Worm (Caenorhabditis elegans) whole organism, L1 larva: ENCODE measurements around the gene C15C7.4.
A peak's percentile ranks its signal among the peaks of the same experiment; 100 is the strongest.

Experiments
- C04F5.9 ChIP-seq: sonication (generic microtip); optimal IDR thresholded peaks from 2 replicates; lab custom pipeline; 2016; ENCODE audit warnings: missing genetic modification characterization, missing compliant biosample characterization
- C34B4.2 ChIP-seq: sonication (generic microtip); optimal IDR thresholded peaks from 2 replicates; lab custom pipeline; 2017; ENCODE audit warnings: mild to moderate bottlenecking, missing genetic modification characterization, missing compliant biosample characterization
- F16B12.6 ChIP-seq: fragments of 150-350 bp; optimal IDR thresholded peaks from 2 replicates; lab custom pipeline; 2014; ENCODE audit warnings: missing biosample characterization, missing genetic modification characterization
- alr-1 ChIP-seq: fragments of 200-800 bp; sonication (Bioruptor generic); optimal IDR thresholded peaks from 2 replicates; lab custom pipeline; 2018; ENCODE audit warnings: borderline replicate concordance, mild to moderate bottlenecking, missing genetic modification characterization, missing compliant biosample characterization
- blmp-1 ChIP-seq: fragments of 150-350 bp; optimal IDR thresholded peaks from 2 replicates; lab custom pipeline; 2014; ENCODE audit warnings: missing biosample characterization, missing genetic modification characterization
- ceh-88 ChIP-seq: fragments of 200-800 bp; sonication (Bioruptor generic); IDR thresholded peaks from 2 replicates; pipeline ENCODE4 v1.3.6; 2022; ENCODE audit warnings: missing genetic modification characterization, missing compliant biosample characterization
- ces-1 ChIP-seq: fragments of 150-350 bp; optimal IDR thresholded peaks from 2 replicates; lab custom pipeline; 2014; ENCODE audit warnings: missing biosample characterization, missing genetic modification reagents, missing genetic modification characterization
- dpl-1 ChIP-seq, 3 experiments: fragments of 150-350 bp in 2 of 3; sonication (generic microtip) in 1 of 3; optimal IDR thresholded peaks; 2 replicates each; lab custom pipeline; 2014 to 2017; ENCODE audit warnings: missing biosample characterization in 3 of 3, missing genetic modification characterization in 3 of 3, missing genetic modification reagents in 3 of 3
- dsc-1 ChIP-seq: sonication (generic microtip); optimal IDR thresholded peaks from 2 replicates; lab custom pipeline; 2016; ENCODE audit warnings: mild to moderate bottlenecking, missing genetic modification characterization, missing compliant biosample characterization
- efl-1 ChIP-seq, 4 experiments: fragments of 150-350 bp; optimal IDR thresholded peaks in 3 of 4; peaks in 1 of 4; 1 replicate in 1 of 4; 2 replicates in 3 of 4; lab custom pipeline; 2014; ENCODE audit warnings: missing biosample characterization in 2 of 4, missing genetic modification characterization in 2 of 4, missing genetic modification reagents in 2 of 4
- efl-3 ChIP-seq: fragments of 200-800 bp; sonication (Bioruptor generic); optimal IDR thresholded peaks from 2 replicates; lab custom pipeline; 2018; ENCODE audit warnings: mild to moderate bottlenecking, missing genetic modification characterization, missing compliant biosample characterization
- elt-2 ChIP-seq: sonication (generic microtip); optimal IDR thresholded peaks from 2 replicates; lab custom pipeline; 2016; ENCODE audit warnings: missing genetic modification characterization, mild to moderate bottlenecking, inconsistent platforms, missing compliant biosample characterization, missing genetic modification reagents
- elt-3 ChIP-seq, 6 experiments: fragments of 150-350 bp in 1 of 6; sonication (generic microtip); optimal IDR thresholded peaks; 2 replicates each; lab custom pipeline; 2017 to 2018; ENCODE audit warnings: missing biosample characterization in 6 of 6, missing genetic modification characterization in 6 of 6, inconsistent platforms in 1 of 6
- fkh-10 ChIP-seq: sonication (generic microtip); optimal IDR thresholded peaks from 2 replicates; lab custom pipeline; 2017; ENCODE audit warnings: missing biosample characterization, missing genetic modification reagents, missing genetic modification characterization
- fos-1 ChIP-seq: fragments of 150-350 bp; optimal IDR thresholded peaks from 2 replicates; lab custom pipeline; 2014; ENCODE audit warnings: missing biosample characterization, missing genetic modification characterization
- grh-1 ChIP-seq: fragments of 200-800 bp; sonication (Bioruptor generic); IDR thresholded peaks from 2 replicates; pipeline ENCODE4 v1.3.6; 2022; ENCODE audit warnings: missing genetic modification reagents, missing genetic modification characterization, missing compliant biosample characterization
- hlh-17 ChIP-seq: fragments of 200-800 bp; sonication (Bioruptor generic); optimal IDR thresholded peaks from 2 replicates; lab custom pipeline; 2018; ENCODE audit warnings: missing genetic modification characterization, mild to moderate bottlenecking, missing compliant biosample characterization, moderate library complexity, borderline replicate concordance
- hlh-4 ChIP-seq: sonication (generic microtip); optimal IDR thresholded peaks from 2 replicates; lab custom pipeline; 2016; ENCODE audit warnings: mild to moderate bottlenecking, missing genetic modification characterization, missing compliant biosample characterization
- hpl-2 ChIP-seq: fragments of 150-350 bp; optimal IDR thresholded peaks from 2 replicates; lab custom pipeline; 2014; ENCODE audit warnings: missing biosample characterization, missing genetic modification reagents, missing genetic modification characterization
- irx-1 ChIP-seq: sonication (generic microtip); optimal IDR thresholded peaks from 2 replicates; lab custom pipeline; 2016; ENCODE audit warnings: missing genetic modification characterization, missing compliant biosample characterization
- isw-1 ChIP-seq: fragments of 200-800 bp; sonication (Bioruptor generic); IDR thresholded peaks from 2 replicates; pipeline ENCODE4 v1.3.6; 2022; ENCODE audit warnings: missing genetic modification characterization, missing compliant biosample characterization
- lin-13 ChIP-seq: fragments of 150-350 bp; optimal IDR thresholded peaks from 2 replicates; lab custom pipeline; 2014; ENCODE audit warnings: missing biosample characterization, missing genetic modification reagents, missing genetic modification characterization
- lin-14 ChIP-seq: fragments of 200-800 bp; sonication (Bioruptor generic); optimal IDR thresholded peaks from 2 replicates; lab custom pipeline; 2018; ENCODE audit warnings: mild to moderate bottlenecking, missing genetic modification characterization, moderate library complexity, missing compliant biosample characterization
- lin-15B ChIP-seq: fragments of 150-350 bp; sonication (generic microtip); optimal IDR thresholded peaks from 3 replicates; lab custom pipeline; 2014; ENCODE audit warnings: missing biosample characterization, missing genetic modification characterization
- lin-39 ChIP-seq: fragments of 150-350 bp; optimal IDR thresholded peaks from 2 replicates; lab custom pipeline; 2014; ENCODE audit warnings: missing biosample characterization, missing genetic modification reagents, missing genetic modification characterization
- lir-3 ChIP-seq: sonication (generic microtip); optimal IDR thresholded peaks from 2 replicates; lab custom pipeline; 2016; ENCODE audit warnings: mild to moderate bottlenecking, missing genetic modification characterization, moderate library complexity, missing compliant biosample characterization; ENCODE audit not compliant: poor library complexity
- mab-9 ChIP-seq: fragments of 200-800 bp; sonication (Bioruptor generic); IDR thresholded peaks from 2 replicates; pipeline ENCODE4 v1.3.6; 2022; ENCODE audit warnings: missing genetic modification reagents, missing genetic modification characterization, missing compliant biosample characterization
- mdl-1 ChIP-seq, 2 experiments: fragments of 150-350 bp; optimal IDR thresholded peaks; 2 replicates each; lab custom pipeline; 2014 to 2017; ENCODE audit warnings: missing biosample characterization in 2 of 2, missing genetic modification characterization in 2 of 2, inconsistent platforms in 1 of 2
- mef-2 ChIP-seq: fragments of 150-350 bp; optimal IDR thresholded peaks from 2 replicates; lab custom pipeline; 2014; ENCODE audit warnings: missing biosample characterization, missing genetic modification characterization
- mep-1 ChIP-seq: fragments of 150-350 bp; optimal IDR thresholded peaks from 2 replicates; lab custom pipeline; 2014; ENCODE audit warnings: missing biosample characterization, missing genetic modification characterization
- nhr-11 ChIP-seq: fragments of 150-350 bp; optimal IDR thresholded peaks from 2 replicates; lab custom pipeline; 2014; ENCODE audit warnings: missing biosample characterization, missing genetic modification characterization
- nhr-20 ChIP-seq: sonication (generic microtip); optimal IDR thresholded peaks from 2 replicates; lab custom pipeline; 2016; ENCODE audit warnings: mild to moderate bottlenecking, missing genetic modification characterization, missing compliant biosample characterization
- nhr-237 ChIP-seq: fragments of 150-350 bp; optimal IDR thresholded peaks from 2 replicates; lab custom pipeline; 2014; ENCODE audit warnings: missing biosample characterization, missing genetic modification characterization
- nhr-28 ChIP-seq: fragments of 150-350 bp; optimal IDR thresholded peaks from 2 replicates; lab custom pipeline; 2014; ENCODE audit warnings: missing biosample characterization, missing genetic modification characterization
- nhr-77 ChIP-seq: fragments of 150-350 bp; optimal IDR thresholded peaks from 2 replicates; lab custom pipeline; 2014; ENCODE audit warnings: missing biosample characterization, missing genetic modification characterization
- nhr-85 ChIP-seq: sonication (generic microtip); peaks from one replicate; lab custom pipeline; 2016; ENCODE audit warnings: missing genetic modification characterization, inconsistent platforms, missing compliant biosample characterization
- rnt-1 ChIP-seq: sonication (generic microtip); optimal IDR thresholded peaks from 2 replicates; lab custom pipeline; 2016; ENCODE audit warnings: mild to moderate bottlenecking, missing genetic modification characterization, moderate library complexity, missing compliant biosample characterization
- snpc-4 ChIP-seq: fragments of 150-350 bp; optimal IDR thresholded peaks from 2 replicates; lab custom pipeline; 2014; ENCODE audit warnings: missing biosample characterization, missing genetic modification characterization
- snu-23 ChIP-seq: sonication (generic microtip); optimal IDR thresholded peaks from 2 replicates; lab custom pipeline; 2016; ENCODE audit warnings: missing genetic modification characterization, missing compliant biosample characterization
- sox-4 ChIP-seq: sonication (generic microtip); optimal IDR thresholded peaks from 2 replicates; lab custom pipeline; 2016; ENCODE audit warnings: missing genetic modification characterization, missing compliant biosample characterization
- sptf-1 ChIP-seq: fragments of 150-350 bp; optimal IDR thresholded peaks from 2 replicates; lab custom pipeline; 2014; ENCODE audit warnings: missing biosample characterization, missing genetic modification characterization
- swsn-7 ChIP-seq: sonication (generic microtip); optimal IDR thresholded peaks from 2 replicates; lab custom pipeline; 2016; ENCODE audit warnings: missing genetic modification characterization, missing compliant biosample characterization
- tbx-2 ChIP-seq: sonication (generic microtip); optimal IDR thresholded peaks from 2 replicates; lab custom pipeline; 2016; ENCODE audit warnings: missing genetic modification characterization, missing compliant biosample characterization
- tlp-1 ChIP-seq: fragments of 150-350 bp; optimal IDR thresholded peaks from 2 replicates; lab custom pipeline; 2014; ENCODE audit warnings: missing biosample characterization, missing genetic modification characterization
- unc-130 ChIP-seq: fragments of 150-350 bp; optimal IDR thresholded peaks from 2 replicates; lab custom pipeline; 2017; ENCODE audit warnings: missing biosample characterization, missing genetic modification characterization, inconsistent platforms
- unc-86 ChIP-seq: sonication (generic microtip); optimal IDR thresholded peaks from 2 replicates; lab custom pipeline; 2016; ENCODE audit warnings: missing genetic modification characterization, missing compliant biosample characterization
- xbp-1 ChIP-seq: sonication (generic microtip); optimal IDR thresholded peaks from 2 replicates; lab custom pipeline; 2016; ENCODE audit warnings: missing genetic modification characterization, missing compliant biosample characterization
- zag-1 ChIP-seq: fragments of 150-350 bp; optimal IDR thresholded peaks from 2 replicates; lab custom pipeline; 2014; ENCODE audit warnings: missing biosample characterization, missing genetic modification characterization
- zip-4 ChIP-seq: fragments of 200-800 bp; sonication (Bioruptor generic); optimal IDR thresholded peaks from 2 replicates; lab custom pipeline; 2018; ENCODE audit warnings: mild to moderate bottlenecking, missing genetic modification characterization, moderate library complexity, missing compliant biosample characterization
- ztf-11 ChIP-seq, 2 experiments: sonication (generic microtip); optimal IDR thresholded peaks; 2 replicates each; lab custom pipeline; 2016 to 2017; ENCODE audit warnings: missing genetic modification characterization in 2 of 2, missing biosample characterization in 1 of 2, missing compliant biosample characterization in 1 of 2

Gene C15C7.4

DNA sequence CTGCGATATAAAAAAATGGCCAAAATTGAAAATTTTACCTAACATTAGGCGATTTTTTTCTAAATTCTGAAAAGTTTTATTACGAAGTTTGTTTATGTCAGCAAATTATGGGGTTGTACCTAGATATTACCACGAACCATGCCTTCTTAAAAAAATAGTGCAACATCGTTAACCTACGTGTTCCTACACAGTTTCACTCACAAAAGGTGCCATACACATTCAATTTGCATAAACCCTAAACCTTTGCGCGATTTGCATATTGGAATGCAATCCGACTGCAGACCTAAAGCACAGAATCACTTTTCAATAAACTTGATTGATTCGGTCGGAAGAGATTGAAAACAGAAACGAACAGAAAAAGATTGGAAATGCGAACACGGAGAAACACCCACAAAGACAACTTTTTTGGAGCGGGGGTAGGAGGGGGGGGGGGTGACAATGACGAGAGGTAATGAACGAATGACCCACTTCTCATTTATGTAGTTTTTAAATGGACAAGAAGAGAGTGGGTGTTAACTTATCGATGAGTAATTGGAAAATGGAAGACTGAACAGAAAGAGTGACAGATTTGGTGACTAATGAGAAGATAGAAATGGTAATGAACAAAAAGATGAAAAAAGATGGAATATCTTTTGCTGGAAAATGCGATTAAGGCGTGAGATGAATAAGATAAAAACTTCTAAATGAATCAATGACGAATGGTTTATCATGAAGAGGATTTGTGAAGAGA, 10.9 kb downstream of the C15C7.4 start:
- TF ChIP-seq rnt-1 (tag; lab: Kevin White, UChicago), result no peak
- TF ChIP-seq F16B12.6, result no peak
- no peak for TF ChIP-seq lin-15B (tag; lab: Kevin White, UChicago)
- no peak for TF ChIP-seq C04F5.9 (tag; lab: Kevin White, UChicago)
- no peak for TF ChIP-seq unc-86 (tag; lab: Kevin White, UChicago)
- TF ChIP-seq nhr-85 (tag; lab: Kevin White, UChicago), result peak; percentile 62
- TF ChIP-seq nhr-237, result no peak
- TF ChIP-seq blmp-1, result peak; percentile 17
- no peak for TF ChIP-seq unc-130 (tag; lab: Kevin White, UChicago)
- TF ChIP-seq mep-1 (tag; lab: Kevin White, UChicago), result peak; percentile 37

DNA sequence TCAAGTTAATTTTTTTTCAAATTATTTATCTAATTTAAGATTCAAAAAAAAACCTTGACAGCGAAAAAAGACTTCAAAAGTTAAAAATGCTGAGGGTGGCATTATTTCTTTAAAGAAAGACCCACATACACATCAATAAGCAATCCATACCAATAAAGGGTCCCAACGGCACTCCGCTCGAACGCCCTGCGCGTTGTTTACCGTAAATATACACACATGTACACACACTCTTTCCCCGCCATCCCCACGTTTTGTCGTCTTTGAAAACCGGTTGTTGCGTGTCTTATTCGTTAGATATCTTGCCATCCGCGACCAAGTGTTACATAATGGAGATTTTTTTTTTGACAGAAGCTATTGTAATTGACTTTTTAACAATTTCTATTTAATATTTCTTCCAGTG, 14.2 kb downstream of the C15C7.4 start, which contains the start of gene gcc-1:
Gene gcc-1 (plus strand): TSS at position 399 of the 400 bp plus-strand sequence.
- no peak for TF ChIP-seq F16B12.6
- TF ChIP-seq alr-1 (tag; lab: Kevin White, UChicago), result no peak
- no peak for TF ChIP-seq elt-2 (tag; lab: Kevin White, UChicago)
- peak; percentile 3 for TF ChIP-seq irx-1 (tag; lab: Kevin White, UChicago)
- TF ChIP-seq dsc-1 (tag; lab: Kevin White, UChicago), result peak; percentile 10
- no peak for TF ChIP-seq tlp-1
- peak; percentile 55 for TF ChIP-seq snu-23 (GFP tag; lab: Kevin White, UChicago)
- peak; percentile 31 for TF ChIP-seq unc-130 (tag; lab: Kevin White, UChicago)
- no peak for TF ChIP-seq ces-1 (GFP tag; lab: Kevin White, UChicago)
- TF ChIP-seq nhr-11 (tag; lab: Kevin White, UChicago), result no peak
- no peak for TF ChIP-seq C34B4.2 (tag; lab: Kevin White, UChicago)
- TF ChIP-seq mab-9 (GFP tag; lab: Robert Waterston, UW), result no peak
- TF ChIP-seq lin-13, result no peak
- TF ChIP-seq mef-2, result no peak
- TF ChIP-seq lir-3 (tag; lab: Kevin White, UChicago), result no peak
- TF ChIP-seq elt-3 (tag; optimal IDR thresholded peaks at IDR 0.05; lab: Kevin White, UChicago), result peak in 1 of 6 experiments; percentile 56
- TF ChIP-seq ceh-88 (GFP tag; lab: Robert Waterston, UW), result no peak
- TF ChIP-seq nhr-77 (tag; lab: Kevin White, UChicago), result peak; percentile 2
- no peak for TF ChIP-seq snpc-4 (tag; lab: Kevin White, UChicago)
- peak; percentile 43 for TF ChIP-seq xbp-1 (tag; lab: Kevin White, UChicago)
- TF ChIP-seq rnt-1 (tag; lab: Kevin White, UChicago), result no peak
- TF ChIP-seq efl-3 (GFP tag; lab: Kevin White, UChicago), result no peak
- TF ChIP-seq hlh-4 (tag; lab: Kevin White, UChicago), result no peak
- no peak for TF ChIP-seq ztf-11 (tag; optimal IDR thresholded peaks at IDR 0.05; lab: Kevin White, UChicago)
- no peak for TF ChIP-seq zag-1
- no peak for TF ChIP-seq sox-4
- TF ChIP-seq isw-1 (GFP tag; lab: Robert Waterston, UW), result no peak
- no peak for TF ChIP-seq lin-39 (tag; lab: Kevin White, UChicago)
- TF ChIP-seq nhr-20, result peak; percentile 59
- TF ChIP-seq unc-86 (tag; lab: Kevin White, UChicago), result peak; percentile 16
- TF ChIP-seq sptf-1 (tag; lab: Kevin White, UChicago), result no peak
- TF ChIP-seq mdl-1 (tag; optimal IDR thresholded peaks at IDR 0.05; lab: Kevin White, UChicago), result peak in 1 of 2 experiments; percentile 38
- TF ChIP-seq swsn-7 (tag; lab: Kevin White, UChicago), result peak; percentile 46
- peak; percentile 20 to 31 for TF ChIP-seq efl-1 (optimal IDR thresholded peaks at IDR 0.05; lab: Kevin White, UChicago)
- peak; percentile 16 to 34 for TF ChIP-seq efl-1 (GFP tag; optimal IDR thresholded peaks at IDR 0.05 in 1 of 2; lab: Kevin White, UChicago)
- TF ChIP-seq hpl-2 (GFP tag; lab: Kevin White, UChicago), result no peak
- no peak for TF ChIP-seq zip-4 (GFP tag; lab: Kevin White, UChicago)
- no peak for TF ChIP-seq fkh-10
- peak; percentile 78 for TF ChIP-seq lin-14 (GFP tag; lab: Kevin White, UChicago)
- peak; percentile 90 for TF ChIP-seq grh-1 (GFP tag; lab: Robert Waterston, UW)
- TF ChIP-seq hlh-17 (GFP tag; lab: Kevin White, UChicago), result no peak
- peak in 2 of 3 experiments; percentile 23 to 31 for TF ChIP-seq dpl-1 (GFP tag; optimal IDR thresholded peaks at IDR 0.05; lab: Kevin White, UChicago)
- no peak for TF ChIP-seq fos-1 (tag; lab: Kevin White, UChicago)
- TF ChIP-seq tbx-2, result peak; percentile 51
- no peak for TF ChIP-seq nhr-28
